Fruit fly (Drosophila melanogaster) whole organism: ENCODE measurements around the gene CG33791.

Source experiments
- CG8478 ChIP-seq: fragments of >200 bp; optimal IDR thresholded peaks from 2 replicates; lab custom pipeline; 2018; ENCODE audit warnings: inconsistent platforms
- Dll ChIP-seq: fragments of >200 bp; optimal IDR thresholded peaks from 2 replicates; lab custom pipeline; 2017
- EcR ChIP-seq, 2 experiments: fragments of >200 bp; optimal IDR thresholded peaks; 2 replicates each; lab custom pipeline; 2017; ENCODE audit warnings: missing biosample characterization in 2 of 2, missing genetic modification characterization in 2 of 2, missing genetic modification reagents in 2 of 2
- pan ChIP-seq: fragments of >200 bp; optimal IDR thresholded peaks from 2 replicates; lab custom pipeline; 2017
- psq ChIP-seq: fragments of >200 bp; optimal IDR thresholded peaks from 2 replicates; lab custom pipeline; 2017

- TF ChIP-seq CG8478 (lab: Kevin White, UChicago) (no peak), psq (lab: Kevin White, UChicago) (no peak), EcR (GFP tag; optimal IDR thresholded peaks at IDR 0.05; lab: Kevin White, UChicago) (no peak), pan (lab: Kevin White, UChicago) (no peak), Dll (no peak)
These were observed 24.2 kb downstream of the CG33791 start for dm6 chr3L:1626924-1627323.
